Fruit fly (Drosophila melanogaster): ENCODE results near the gene RpS4.

DNA sequence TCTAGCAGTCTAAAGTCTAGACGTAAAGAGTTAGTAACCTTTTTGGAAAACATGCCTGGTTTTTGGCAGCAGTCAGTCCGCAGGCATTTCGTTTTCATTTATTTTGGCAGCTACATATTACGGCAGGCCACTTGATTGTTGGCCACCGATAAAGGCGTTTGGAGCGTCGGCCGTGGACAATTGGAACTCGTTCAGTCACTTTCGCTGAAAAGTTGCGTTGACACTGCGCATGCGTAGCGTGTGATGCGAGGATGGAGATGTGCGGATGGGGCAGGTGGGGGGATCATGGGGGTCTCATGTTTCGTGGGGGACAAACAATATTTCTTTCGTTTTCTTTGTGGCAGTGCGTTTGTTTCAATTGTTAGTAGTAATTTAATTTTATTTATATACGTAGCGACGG, 14.7 kb upstream of the RpS4 start:
- TF ChIP-seq CG8478 (optimal IDR thresholded peaks at IDR 0.05) (no peak), CTCF (optimal IDR thresholded peaks at IDR 0.05) (no peak)

Measured in S2 (cell line).